Worm (Caenorhabditis elegans) whole organism, L4 larva: ENCODE measurements around the gene gpd-2.
"Not testable (repeated sequence)": the region's sequence is repeated elsewhere in the genome, so short reads cannot be mapped to it uniquely, and the experiment has no call there.

ENCODE experiments used
- D1046.2 ChIP-seq: fragments of 200-800 bp; sonication (Bioruptor generic); IDR thresholded peaks from 2 replicates; pipeline ENCODE4 v1.3.6; 2022; ENCODE audit warnings: missing genetic modification characterization, missing compliant biosample characterization
- F49E8.2 ChIP-seq: sonication (generic microtip); optimal IDR thresholded peaks from 2 replicates; lab custom pipeline; 2016; ENCODE audit warnings: missing compliant biosample characterization, mild to moderate bottlenecking, missing genetic modification characterization, borderline replicate concordance
- T26A8.4 ChIP-seq: fragments of 200-800 bp; sonication (Bioruptor generic); IDR thresholded peaks from 2 replicates; pipeline ENCODE4 v1.3.6; 2022; ENCODE audit warnings: missing genetic modification characterization, missing compliant biosample characterization
- aha-1 ChIP-seq: fragments of 150-350 bp; peaks from one replicate; lab custom pipeline; 2014; ENCODE audit warnings: missing biosample characterization, missing genetic modification characterization
- ama-1 ChIP-seq: fragments of 150-350 bp; optimal IDR thresholded peaks from 2 replicates; lab custom pipeline; 2014; ENCODE audit warnings: inconsistent platforms, mixed read lengths
- arid-1 ChIP-seq: fragments of 200-800 bp; sonication (Bioruptor generic); conservative IDR thresholded peaks from 2 replicates; pipeline ENCODE4 v1.3.6; 2022; ENCODE audit warnings: missing genetic modification reagents, missing genetic modification characterization, missing compliant biosample characterization
- ceh-28 ChIP-seq: fragments of 150-350 bp; optimal IDR thresholded peaks from 2 replicates; lab custom pipeline; 2014; ENCODE audit warnings: missing biosample characterization, missing genetic modification reagents, missing genetic modification characterization
- ces-1 ChIP-seq: fragments of 150-350 bp; sonication (generic microtip); optimal IDR thresholded peaks from 4 replicates; lab custom pipeline; 2014; ENCODE audit warnings: missing biosample characterization, missing genetic modification reagents, missing genetic modification characterization
- daf-16 ChIP-seq, 3 experiments: sonication (generic microtip); optimal IDR thresholded peaks; 2 replicates each; lab custom pipeline; 2016 to 2017; ENCODE audit warnings: missing genetic modification characterization in 3 of 3, missing genetic modification reagents in 3 of 3, mild to moderate bottlenecking in 2 of 3, missing compliant biosample characterization in 2 of 3, missing biosample characterization in 1 of 3, moderate library complexity in 1 of 3
- daf-19 ChIP-seq: fragments of 200-800 bp; sonication (Bioruptor generic); conservative IDR thresholded peaks from 2 replicates; pipeline ENCODE4 v1.3.6; 2022; ENCODE audit warnings: missing genetic modification characterization, missing compliant biosample characterization
- daf-8 ChIP-seq: fragments of 200-800 bp; sonication (Bioruptor generic); IDR thresholded peaks from 2 replicates; pipeline ENCODE4 v1.3.6; 2022; ENCODE audit warnings: missing genetic modification characterization, missing compliant biosample characterization
- dmd-6 ChIP-seq: fragments of 200-800 bp; sonication (Bioruptor generic); IDR thresholded peaks from 2 replicates; pipeline ENCODE4 v1.3.6; 2022; ENCODE audit warnings: missing genetic modification reagents, missing genetic modification characterization, missing compliant biosample characterization
- dmd-8 ChIP-seq: fragments of 200-800 bp; sonication (Bioruptor generic); IDR thresholded peaks from 2 replicates; pipeline ENCODE4 v1.3.6; 2022; ENCODE audit warnings: missing genetic modification characterization, missing compliant biosample characterization
- duxl-1 ChIP-seq: sonication (generic microtip); optimal IDR thresholded peaks from 2 replicates; lab custom pipeline; 2016; ENCODE audit warnings: mild to moderate bottlenecking, missing genetic modification characterization, moderate library complexity, missing compliant biosample characterization; ENCODE audit not compliant: poor library complexity
- egl-43 ChIP-seq: fragments of 200-800 bp; sonication (Bioruptor generic); IDR thresholded peaks from 2 replicates; pipeline ENCODE4 v1.3.6; 2022; ENCODE audit warnings: missing genetic modification reagents, missing genetic modification characterization, missing compliant biosample characterization
- fos-1 ChIP-seq: fragments of 150-350 bp; optimal IDR thresholded peaks from 2 replicates; lab custom pipeline; 2014; ENCODE audit warnings: missing biosample characterization, missing genetic modification characterization
- gei-8 ChIP-seq: fragments of 200-800 bp; sonication (Bioruptor generic); optimal IDR thresholded peaks from 2 replicates; lab custom pipeline; 2018; ENCODE audit warnings: mild to moderate bottlenecking, missing genetic modification characterization, missing compliant biosample characterization
- hlh-11 ChIP-seq: fragments of 200-800 bp; sonication (Bioruptor generic); optimal IDR thresholded peaks from 2 replicates; lab custom pipeline; 2018; ENCODE audit warnings: mild to moderate bottlenecking, missing genetic modification characterization, missing compliant biosample characterization
- hlh-30 ChIP-seq: sonication (generic microtip); optimal IDR thresholded peaks from 2 replicates; lab custom pipeline; 2017; ENCODE audit warnings: antibody characterized with exemption, mild to moderate bottlenecking, missing genetic modification characterization, missing compliant biosample characterization; ENCODE audit not compliant: insufficient read depth
- hmg-1.1 ChIP-seq: fragments of 200-800 bp; sonication (Bioruptor generic); IDR thresholded peaks from 2 replicates; pipeline ENCODE4 v1.3.6; 2022; ENCODE audit warnings: missing genetic modification reagents, missing genetic modification characterization, missing compliant biosample characterization
- lim-7 ChIP-seq: fragments of 200-800 bp; sonication (Bioruptor generic); IDR thresholded peaks from 2 replicates; pipeline ENCODE4 v1.3.6; 2022; ENCODE audit warnings: missing genetic modification characterization, missing compliant biosample characterization
- lin-15B ChIP-seq: fragments of 150-350 bp; sonication (generic microtip); optimal IDR thresholded peaks from 3 replicates; lab custom pipeline; 2014; ENCODE audit warnings: missing biosample characterization, missing genetic modification characterization
- lin-29 ChIP-seq: fragments of 200-800 bp; sonication (Bioruptor generic); IDR thresholded peaks from 2 replicates; pipeline ENCODE4 v1.3.6; 2022; ENCODE audit warnings: missing genetic modification reagents, missing genetic modification characterization, missing compliant biosample characterization
- lin-38 ChIP-seq: fragments of 200-800 bp; sonication (Bioruptor generic); IDR thresholded peaks from 2 replicates; pipeline ENCODE4 v1.3.6; 2022; ENCODE audit warnings: missing genetic modification reagents, missing genetic modification characterization, missing compliant biosample characterization
- lir-3 ChIP-seq: sonication (generic microtip); optimal IDR thresholded peaks from 2 replicates; lab custom pipeline; 2016; ENCODE audit warnings: mild to moderate bottlenecking, missing genetic modification characterization, missing compliant biosample characterization
- madf-9 ChIP-seq: fragments of 200-800 bp; sonication (Bioruptor generic); conservative IDR thresholded peaks from 2 replicates; pipeline ENCODE4 v1.3.6; 2022; ENCODE audit warnings: missing genetic modification reagents, missing genetic modification characterization, missing compliant biosample characterization
- mep-1 ChIP-seq: fragments of 150-350 bp; sonication (generic microtip); optimal IDR thresholded peaks from 3 replicates; lab custom pipeline; 2014; ENCODE audit warnings: missing biosample characterization, missing genetic modification characterization
- mxl-2 ChIP-seq: fragments of 200-800 bp; sonication (Bioruptor generic); conservative IDR thresholded peaks from 2 replicates; pipeline ENCODE4 v1.3.6; 2022; ENCODE audit warnings: missing genetic modification reagents, missing genetic modification characterization, missing compliant biosample characterization
- nhr-102 ChIP-seq: sonication (generic microtip); optimal IDR thresholded peaks from 2 replicates; lab custom pipeline; 2016; ENCODE audit warnings: mild to moderate bottlenecking, missing genetic modification characterization, moderate library complexity, missing compliant biosample characterization
- nhr-25 ChIP-seq: sonication (generic microtip); optimal IDR thresholded peaks from 2 replicates; lab custom pipeline; 2017; ENCODE audit warnings: missing genetic modification characterization, mild to moderate bottlenecking, missing compliant biosample characterization, antibody characterized with exemption, moderate library complexity, borderline replicate concordance; ENCODE audit not compliant: insufficient read depth
- nhr-48 ChIP-seq: sonication (generic microtip); optimal IDR thresholded peaks from 2 replicates; lab custom pipeline; 2016; ENCODE audit warnings: mild to moderate bottlenecking, missing genetic modification characterization, missing compliant biosample characterization
- php-3 ChIP-seq: fragments of 200-800 bp; sonication (Bioruptor generic); IDR thresholded peaks from 2 replicates; pipeline ENCODE4 v1.3.6; 2022; ENCODE audit warnings: missing genetic modification reagents, missing genetic modification characterization, missing compliant biosample characterization
- sdz-12 ChIP-seq: fragments of 200-800 bp; sonication (Bioruptor generic); optimal IDR thresholded peaks from 2 replicates; lab custom pipeline; 2018; ENCODE audit warnings: mild to moderate bottlenecking, missing genetic modification characterization, missing compliant biosample characterization
- set-16 ChIP-seq: fragments of 200-800 bp; sonication (Bioruptor generic); IDR thresholded peaks from 2 replicates; pipeline ENCODE4 v1.3.6; 2022; ENCODE audit warnings: missing genetic modification reagents, missing genetic modification characterization, missing compliant biosample characterization
- spr-1 ChIP-seq: sonication (generic microtip); optimal IDR thresholded peaks from 2 replicates; lab custom pipeline; 2016; ENCODE audit warnings: mild to moderate bottlenecking, missing genetic modification characterization, missing compliant biosample characterization
- tra-1 ChIP-seq: fragments of 200-800 bp; sonication (Bioruptor generic); IDR thresholded peaks from 2 replicates; pipeline ENCODE4 v1.3.6; 2022; ENCODE audit warnings: missing genetic modification reagents, missing genetic modification characterization, missing compliant biosample characterization
- unc-39 ChIP-seq: sonication (generic microtip); optimal IDR thresholded peaks from 2 replicates; lab custom pipeline; 2017; ENCODE audit warnings: missing biosample characterization, missing genetic modification characterization
- unc-62 ChIP-seq, 3 experiments: fragments of 150-350 bp in 1 of 3; sonication (generic microtip); optimal IDR thresholded peaks in 2 of 3; peaks in 1 of 3; 1 replicate in 1 of 3; 2 replicates in 2 of 3; lab custom pipeline; 2014 to 2017; ENCODE audit warnings: missing biosample characterization in 3 of 3, missing genetic modification characterization in 3 of 3, missing genetic modification reagents in 3 of 3, missing genotype in 1 of 3
- vab-7 ChIP-seq: fragments of 200-800 bp; sonication (Bioruptor generic); IDR thresholded peaks from 2 replicates; pipeline ENCODE4 v1.3.6; 2022; ENCODE audit warnings: missing genetic modification reagents, missing genetic modification characterization, missing compliant biosample characterization
- zag-1 ChIP-seq: fragments of 150-350 bp; optimal IDR thresholded peaks from 2 replicates; lab custom pipeline; 2014; ENCODE audit warnings: missing biosample characterization, missing genetic modification characterization
- zfp-3 ChIP-seq: fragments of 200-800 bp; sonication (Bioruptor generic); conservative IDR thresholded peaks from 2 replicates; pipeline ENCODE4 v1.3.6; 2022; ENCODE audit warnings: missing genetic modification reagents, missing genetic modification characterization, missing compliant biosample characterization

Gene gpd-2

DNA sequence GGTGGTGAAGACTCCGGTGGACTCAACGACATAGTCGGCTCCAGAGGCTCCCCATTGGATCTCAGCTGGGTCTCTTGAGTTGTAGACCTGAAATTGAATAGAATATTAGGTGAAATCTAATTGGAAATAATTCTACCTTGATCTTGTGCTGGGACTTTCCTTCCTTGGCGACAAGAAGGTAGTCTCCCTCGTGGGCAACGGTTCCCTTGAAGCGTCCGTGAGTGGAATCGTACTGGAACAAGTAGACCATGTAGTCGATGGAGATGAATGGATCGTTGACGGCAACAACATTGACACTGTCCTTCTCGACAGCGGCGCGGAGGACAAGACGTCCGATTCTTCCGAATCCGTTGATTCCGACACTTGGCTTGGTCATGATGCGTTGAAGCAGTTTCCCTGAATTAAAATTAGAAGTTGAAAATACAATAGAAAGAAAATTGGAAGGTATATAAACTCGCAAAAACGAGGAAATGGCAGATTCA is 1.5 kb downstream of the gpd-2 start, which contains the start of gene gpd-3:
Gene gpd-3, minus strand, starts transcription at position 396 of the 482 bp plus-strand sequence.
- no peak for TF ChIP-seq lin-15B (tag; lab: Kevin White, UChicago)
- no peak for TF ChIP-seq sdz-12 (GFP tag; lab: Kevin White, UChicago)
- peak; percentile 27; the same call in 1 of the 2 replicates for TF ChIP-seq dmd-8 (GFP tag; lab: Robert Waterston, UW)
- peak; percentile 60 for TF ChIP-seq mep-1 (tag; lab: Kevin White, UChicago)
- TF ChIP-seq unc-39 (tag; lab: Kevin White, UChicago), result no peak
- no peak for TF ChIP-seq nhr-48 (tag; lab: Kevin White, UChicago)
- no peak for TF ChIP-seq daf-8 (GFP tag; lab: Robert Waterston, UW)
- TF ChIP-seq daf-16 (GFP tag; optimal IDR thresholded peaks at IDR 0.05; lab: Kevin White, UChicago), result no peak
- peak; percentile 41 for TF ChIP-seq daf-16 (tag; optimal IDR thresholded peaks at IDR 0.05; lab: Kevin White, UChicago)
- peak; percentile 28; the same call in 1 of the 2 replicates for TF ChIP-seq dmd-6 (GFP tag; lab: Robert Waterston, UW)
- 0 out of 2 replicates have a peak, but pooled peaks have one; percentile 27 for TF ChIP-seq lin-29 (GFP tag; lab: Robert Waterston, UW)
- TF ChIP-seq vab-7 (GFP tag; lab: Robert Waterston, UW), result no peak
- TF ChIP-seq egl-43 (GFP tag; lab: Robert Waterston, UW), result 0 out of 2 replicates have a peak, but pooled peaks have one; percentile 59
- no peak for TF ChIP-seq ces-1 (GFP tag; lab: Kevin White, UChicago)
- TF ChIP-seq hlh-30 (tag; lab: Kevin White, UChicago), result no peak
- peak; percentile 43 for TF ChIP-seq lin-38 (GFP tag; lab: Robert Waterston, UW)
- no peak for TF ChIP-seq spr-1 (tag; lab: Kevin White, UChicago)
- TF ChIP-seq madf-9 (GFP tag; lab: Robert Waterston, UW), result 0 out of 2 replicates have a peak, but pooled peaks have one; percentile 7
- TF ChIP-seq hlh-11 (tag; lab: Kevin White, UChicago), result no peak
- TF ChIP-seq nhr-25 (tag; lab: Kevin White, UChicago), result no peak
- no peak for TF ChIP-seq zag-1 (tag; lab: Kevin White, UChicago)
- peak; percentile 41; the same call in 1 of the 2 replicates for TF ChIP-seq hmg-1.1 (GFP tag; lab: Robert Waterston, UW)
- no peak for TF ChIP-seq set-16 (GFP tag; lab: Robert Waterston, UW)
- TF ChIP-seq arid-1 (GFP tag; lab: Robert Waterston, UW), result peak; percentile 27; the same call in 1 of the 2 replicates
- TF ChIP-seq nhr-102, result peak; percentile 23
- peak; percentile 92 for TF ChIP-seq ama-1 (lab: Kevin White, UChicago)
- no peak for TF ChIP-seq lir-3 (tag; lab: Kevin White, UChicago)
- no peak for TF ChIP-seq fos-1 (tag; lab: Kevin White, UChicago)
- no peak for TF ChIP-seq F49E8.2 (tag; lab: Kevin White, UChicago)
- TF ChIP-seq daf-19 (GFP tag; lab: Robert Waterston, UW), result no peak
- peak; percentile 60 for TF ChIP-seq aha-1 (tag; lab: Kevin White, UChicago)
- peak; percentile 89 for TF ChIP-seq zfp-3
- TF ChIP-seq ceh-28 (tag; lab: Kevin White, UChicago), result no peak
- peak; percentile 75 for TF ChIP-seq T26A8.4 (GFP tag; lab: Robert Waterston, UW)
- peak; percentile 34; the same call in 1 of the 2 replicates for TF ChIP-seq tra-1 (GFP tag; lab: Robert Waterston, UW)
- TF ChIP-seq duxl-1, result no peak
- TF ChIP-seq gei-8, result no peak
- TF ChIP-seq, all 104 proteins: peak for 16

DNA sequence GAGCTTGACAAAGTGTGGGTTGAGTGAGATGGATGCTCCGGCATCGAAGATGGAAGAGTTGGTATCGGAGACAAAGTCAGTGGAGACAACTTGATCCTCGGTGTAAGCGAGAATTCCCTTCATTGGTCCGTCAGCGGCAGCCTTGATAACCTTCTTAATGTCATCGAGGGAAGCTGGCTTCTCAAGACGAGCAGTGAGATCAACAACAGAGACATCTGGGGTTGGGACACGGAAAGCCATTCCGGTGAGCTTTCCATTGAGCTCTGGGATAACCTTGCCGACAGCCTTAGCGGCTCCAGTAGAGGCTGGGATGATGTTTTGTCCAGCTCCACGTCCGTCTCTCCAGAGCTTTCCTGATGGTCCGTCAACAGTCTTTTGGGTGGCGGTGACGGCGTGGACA is 2.2 kb downstream of the gpd-2 start:
- TF ChIP-seq lim-7 (peak; percentile 32; the same call in 1 of the 2 replicates), zfp-3 (0 out of 2 replicates have a peak, but pooled peaks have one; percentile 14), mxl-2 (GFP tag; lab: Robert Waterston, UW) (0 out of 2 replicates have a peak, but pooled peaks have one; percentile 13), dmd-8 (GFP tag; lab: Robert Waterston, UW) (peak; percentile 56; the same call in 1 of the 2 replicates), unc-62 (GFP tag; optimal IDR thresholded peaks at IDR 0.05 in 1 of 2; lab: Kevin White, UChicago) (peak in 1 of 2 experiments; percentile 36), set-16 (GFP tag; lab: Robert Waterston, UW) (peak; percentile 59), egl-43 (GFP tag; lab: Robert Waterston, UW) (0 out of 2 replicates have a peak, but pooled peaks have one; percentile 59), D1046.2 (GFP tag; lab: Robert Waterston, UW) (0 out of 2 replicates have a peak, but pooled peaks have one; percentile 45), php-3 (GFP tag; lab: Robert Waterston, UW) (0 out of 2 replicates have a peak, but pooled peaks have one; percentile 33)
- not testable (repeated sequence) for TF ChIP-seq unc-62 (tag; optimal IDR thresholded peaks at IDR 0.05; lab: Kevin White, UChicago)
